Worm (Caenorhabditis elegans): Measurements from ENCODE around the gene oac-8.

- TF ChIP-seq nhr-19 (GFP tag; conservative IDR thresholded peaks at IDR 0.05) (no peak), egl-27 (tag; optimal IDR thresholded peaks at IDR 0.05) (no peak)
Measured at ce11 chrIV:10567822-10568221, 16.5 kb upstream of the oac-8 start.
